Worm (Caenorhabditis elegans) whole organism, late embryonic: ENCODE results near the gene Y97E10AR.8.

Source experiments
- ceh-18 ChIP-seq: sonication (generic microtip); optimal IDR thresholded peaks from 2 replicates; lab custom pipeline; 2016; ENCODE audit warnings: missing genetic modification characterization, missing compliant biosample characterization
- gmeb-2 ChIP-seq: sonication (generic microtip); optimal IDR thresholded peaks from 2 replicates; lab custom pipeline; 2016; ENCODE audit warnings: missing genetic modification characterization, inconsistent platforms, missing compliant biosample characterization
- nfya-1 ChIP-seq: sonication (generic microtip); optimal IDR thresholded peaks from 2 replicates; lab custom pipeline; 2017; ENCODE audit warnings: missing genetic modification characterization, mild to moderate bottlenecking, missing compliant biosample characterization, antibody characterized with exemption, moderate library complexity
- nhr-11 ChIP-seq: fragments of 150-350 bp; optimal IDR thresholded peaks from 2 replicates; lab custom pipeline; 2014; ENCODE audit warnings: missing biosample characterization, missing genetic modification characterization
- pqm-1 ChIP-seq: sonication (generic microtip); optimal IDR thresholded peaks from 2 replicates; lab custom pipeline; 2016; ENCODE audit warnings: missing genetic modification characterization, missing compliant biosample characterization
- syd-9 ChIP-seq: sonication (generic microtip); optimal IDR thresholded peaks from 2 replicates; lab custom pipeline; 2016; ENCODE audit warnings: mild to moderate bottlenecking, missing genetic modification characterization, moderate library complexity, missing compliant biosample characterization
- unc-86 ChIP-seq: sonication (generic microtip); optimal IDR thresholded peaks from 2 replicates; lab custom pipeline; 2016; ENCODE audit warnings: missing genetic modification characterization, missing compliant biosample characterization

- TF ChIP-seq nfya-1 (tag; lab: Kevin White, UChicago) (no peak), unc-86 (tag; lab: Kevin White, UChicago) (no peak), pqm-1 (no peak), gmeb-2 (tag; lab: Kevin White, UChicago) (no peak), nhr-11 (tag; lab: Kevin White, UChicago) (no peak), ceh-18 (tag; lab: Kevin White, UChicago) (no peak), syd-9 (tag; lab: Kevin White, UChicago) (no peak)
These were observed 41.6 kb downstream of the Y97E10AR.8 start, which contains the start of gene ZC513.3 for ce11 chrV:8046706-8047105.
